Fruit fly (Drosophila melanogaster): ENCODE data around the gene CG42713.

The CG42713 gene

dm6 chr2L:8849170-8849569, 42.1 kb upstream of the CG42713 start:
- no peak for TF ChIP-seq CG12768 (GFP tag; optimal IDR thresholded peaks at IDR 0.05)
- no peak for TF ChIP-seq Hr96 (GFP tag; optimal IDR thresholded peaks at IDR 0.05)
- no peak for TF ChIP-seq Clk (GFP tag; optimal IDR thresholded peaks at IDR 0.05)
- no peak for TF ChIP-seq CG1620 (GFP tag; optimal IDR thresholded peaks at IDR 0.05)
- TF ChIP-seq CG7101 (tag; optimal IDR thresholded peaks at IDR 0.05): no peak
- no peak for TF ChIP-seq bab1 (GFP tag; optimal IDR thresholded peaks at IDR 0.05)
- no peak for TF ChIP-seq toe (GFP tag; optimal IDR thresholded peaks at IDR 0.05)
- TF ChIP-seq CG7045 (GFP tag; optimal IDR thresholded peaks at IDR 0.05): no peak
- no peak for TF ChIP-seq Crg-1 (GFP tag; optimal IDR thresholded peaks at IDR 0.05)
- TF ChIP-seq pad (GFP tag; optimal IDR thresholded peaks at IDR 0.05): no peak

dm6 chr2L:8851061-8851460, 40.2 kb upstream of the CG42713 start:
- TF ChIP-seq CG12768 (GFP tag; optimal IDR thresholded peaks at IDR 0.05) (no peak), CG5204 (GFP tag; optimal IDR thresholded peaks at IDR 0.05) (no peak), CG33017 (tag; optimal IDR thresholded peaks at IDR 0.05) (no peak), cic (GFP tag; optimal IDR thresholded peaks at IDR 0.05) (no peak), kay (GFP tag; ENCODE audit: borderline replicate concordance) (no peak), Crg-1 (GFP tag; optimal IDR thresholded peaks at IDR 0.05) (no peak), CG7045 (GFP tag; optimal IDR thresholded peaks at IDR 0.05) (no peak), CG7101 (tag; optimal IDR thresholded peaks at IDR 0.05) (no peak), CG14711 (tag; optimal IDR thresholded peaks at IDR 0.05) (no peak), tj (GFP tag; optimal IDR thresholded peaks at IDR 0.05) (no peak), Hr96 (GFP tag; optimal IDR thresholded peaks at IDR 0.05) (no peak)

- no peak for TF ChIP-seq cnc (optimal IDR thresholded peaks at IDR 0.05)
- TF ChIP-seq CG14711 (tag; optimal IDR thresholded peaks at IDR 0.05): no peak
- no peak for TF ChIP-seq CG33017 (tag; optimal IDR thresholded peaks at IDR 0.05)
- TF ChIP-seq Crg-1 (GFP tag; optimal IDR thresholded peaks at IDR 0.05): no peak
- no peak for TF ChIP-seq Clk (GFP tag; optimal IDR thresholded peaks at IDR 0.05)
- no peak for TF ChIP-seq ovo (GFP tag; optimal IDR thresholded peaks at IDR 0.05)
- no peak for TF ChIP-seq CG1620 (GFP tag; optimal IDR thresholded peaks at IDR 0.05)
- TF ChIP-seq tj (GFP tag; optimal IDR thresholded peaks at IDR 0.05): no peak
- no peak for TF ChIP-seq bab1 (GFP tag; optimal IDR thresholded peaks at IDR 0.05)
- TF ChIP-seq cic (GFP tag; optimal IDR thresholded peaks at IDR 0.05): no peak
- TF ChIP-seq CG12768 (GFP tag; optimal IDR thresholded peaks at IDR 0.05): no peak
- no peak for TF ChIP-seq pad (GFP tag; optimal IDR thresholded peaks at IDR 0.05)
- no peak for TF ChIP-seq CG7101 (tag; optimal IDR thresholded peaks at IDR 0.05)
- no peak for TF ChIP-seq Hr96 (GFP tag; optimal IDR thresholded peaks at IDR 0.05)
These were observed 39.0 kb upstream of the CG42713 start for dm6 chr2L:8852235-8852634.

dm6 chr2L:8855482-8855881, 35.8 kb upstream of the CG42713 start:
- no peak for TF ChIP-seq Clk (GFP tag; optimal IDR thresholded peaks at IDR 0.05)
- no peak for TF ChIP-seq cnc (optimal IDR thresholded peaks at IDR 0.05)
- TF ChIP-seq CG7101 (tag; optimal IDR thresholded peaks at IDR 0.05): no peak
- no peak for TF ChIP-seq tj (GFP tag; optimal IDR thresholded peaks at IDR 0.05)
- no peak for TF ChIP-seq pad (GFP tag; optimal IDR thresholded peaks at IDR 0.05)
- TF ChIP-seq Mnt (GFP tag; optimal IDR thresholded peaks at IDR 0.05): no peak
- TF ChIP-seq cic (GFP tag; optimal IDR thresholded peaks at IDR 0.05): no peak
- no peak for TF ChIP-seq bab1 (GFP tag; optimal IDR thresholded peaks at IDR 0.05)
- no peak for TF ChIP-seq Crg-1 (GFP tag; optimal IDR thresholded peaks at IDR 0.05)
- TF ChIP-seq CG33017 (tag; optimal IDR thresholded peaks at IDR 0.05): no peak
- TF ChIP-seq toe (GFP tag; optimal IDR thresholded peaks at IDR 0.05): no peak
- TF ChIP-seq CG5204 (GFP tag; optimal IDR thresholded peaks at IDR 0.05): no peak
- TF ChIP-seq Hr96 (GFP tag; optimal IDR thresholded peaks at IDR 0.05): no peak

dm6 chr2L:8857752-8858151, 33.5 kb upstream of the CG42713 start:
- no peak for TF ChIP-seq CG1620 (GFP tag; optimal IDR thresholded peaks at IDR 0.05)
- no peak for TF ChIP-seq kay (GFP tag; ENCODE audit: borderline replicate concordance)
- TF ChIP-seq CG7101 (tag; optimal IDR thresholded peaks at IDR 0.05): no peak
- TF ChIP-seq CG33017 (tag; optimal IDR thresholded peaks at IDR 0.05): no peak

dm6 chr2L:8859839-8860238, 31.4 kb upstream of the CG42713 start:
- TF ChIP-seq CG5204 (GFP tag; optimal IDR thresholded peaks at IDR 0.05): no peak
- no peak for TF ChIP-seq ovo (GFP tag; optimal IDR thresholded peaks at IDR 0.05)
- TF ChIP-seq Mnt (GFP tag; optimal IDR thresholded peaks at IDR 0.05): no peak
- TF ChIP-seq CG11617 (GFP tag; optimal IDR thresholded peaks at IDR 0.05): no peak
- TF ChIP-seq pad (GFP tag; optimal IDR thresholded peaks at IDR 0.05): no peak
- TF ChIP-seq CG1620 (GFP tag; optimal IDR thresholded peaks at IDR 0.05): no peak
- TF ChIP-seq CG33017 (tag; optimal IDR thresholded peaks at IDR 0.05): no peak
- TF ChIP-seq tj (GFP tag; optimal IDR thresholded peaks at IDR 0.05): no peak
- no peak for TF ChIP-seq CG14711 (tag; optimal IDR thresholded peaks at IDR 0.05)
- TF ChIP-seq kay (GFP tag; ENCODE audit: borderline replicate concordance): no peak
- no peak for TF ChIP-seq cnc (optimal IDR thresholded peaks at IDR 0.05)
- no peak for TF ChIP-seq CG12768 (GFP tag; optimal IDR thresholded peaks at IDR 0.05)
- TF ChIP-seq cic (GFP tag; optimal IDR thresholded peaks at IDR 0.05): no peak
- no peak for TF ChIP-seq CG7101 (tag; optimal IDR thresholded peaks at IDR 0.05)
- no peak for TF ChIP-seq toe (GFP tag; optimal IDR thresholded peaks at IDR 0.05)

dm6 chr2L:8860767-8861166, 30.5 kb upstream of the CG42713 start:
- TF ChIP-seq Hr96 (GFP tag; optimal IDR thresholded peaks at IDR 0.05): no peak
- TF ChIP-seq tj (GFP tag; optimal IDR thresholded peaks at IDR 0.05): no peak
- TF ChIP-seq bab1 (GFP tag; optimal IDR thresholded peaks at IDR 0.05): no peak
- TF ChIP-seq CG12768 (GFP tag; optimal IDR thresholded peaks at IDR 0.05): no peak
- TF ChIP-seq ovo (GFP tag; optimal IDR thresholded peaks at IDR 0.05): no peak

All from whole organism, adult.